Fruit fly (Drosophila melanogaster): Measurements from ENCODE around the gene CG34437.

The CG34437 gene

dm6 chr3R:28330266-28331125 lies 47.0 kb downstream of the CG34437 start (continued):
- TF ChIP-seq B-H2 (GFP tag; optimal IDR thresholded peaks at IDR 0.05) (no peak), CG1832 (GFP tag; optimal IDR thresholded peaks at IDR 0.05) (peak; percentile 62), nmo (GFP tag; optimal IDR thresholded peaks at IDR 0.05) (no peak), CG8478 (optimal IDR thresholded peaks at IDR 0.05) (no peak), repo (GFP tag; optimal IDR thresholded peaks at IDR 0.05) (no peak), sqz (GFP tag; optimal IDR thresholded peaks at IDR 0.05) (no peak), peb (GFP tag; IDR thresholded peaks at IDR 0.05) (no peak), mam (GFP tag; optimal IDR thresholded peaks at IDR 0.05) (no peak), nerfin-2 (GFP tag; IDR thresholded peaks at IDR 0.05; ENCODE audit: partially characterized antibody) (no peak), toy (GFP tag; IDR thresholded peaks at IDR 0.05) (no peak), CG14710 (tag; optimal IDR thresholded peaks at IDR 0.05) (no peak), sr (GFP tag; IDR thresholded peaks at IDR 0.05) (no peak), HLH4C (GFP tag; IDR thresholded peaks at IDR 0.05; ENCODE audit: partially characterized antibody) (no peak), ERR (GFP tag; optimal IDR thresholded peaks at IDR 0.05) (no peak), TFAM (GFP tag; optimal IDR thresholded peaks at IDR 0.05) (no peak), z (GFP tag; IDR thresholded peaks at IDR 0.05) (no peak), Abd-B (GFP tag; optimal IDR thresholded peaks at IDR 0.05) (no peak), CG8924 (tag; optimal IDR thresholded peaks at IDR 0.05) (no peak), CG6854 (GFP tag; optimal IDR thresholded peaks at IDR 0.05) (no peak), CG17361 (GFP tag; IDR thresholded peaks at IDR 0.05) (no peak), Pdp1 (GFP tag; optimal IDR thresholded peaks at IDR 0.05) (peak in 1 of 2 experiments; percentile 50), Ptx1 (GFP tag; IDR thresholded peaks at IDR 0.05) (no peak), E2f2 (GFP tag; IDR thresholded peaks at IDR 0.05) (peak; percentile 61), ase (GFP tag; IDR thresholded peaks at IDR 0.05) (no peak), zf30C (GFP tag; optimal IDR thresholded peaks at IDR 0.05) (no peak), Ets97D (GFP tag; optimal IDR thresholded peaks at IDR 0.05) (no peak), CG15514 (GFP tag; optimal IDR thresholded peaks at IDR 0.05) (peak; percentile 12), Dek (tag; optimal IDR thresholded peaks at IDR 0.05) (no peak), CG34224 (GFP tag; IDR thresholded peaks at IDR 0.05; ENCODE audit: partially characterized antibody) (no peak; the same call in none of the 3 replicates), exex (tag; optimal IDR thresholded peaks at IDR 0.05) (peak; percentile 38), CG7556 (GFP tag; optimal IDR thresholded peaks at IDR 0.05) (no peak), slbo (GFP tag; IDR thresholded peaks at IDR 0.05) (no peak), CG9876 (GFP tag; optimal IDR thresholded peaks at IDR 0.05) (no peak), CG1602 (GFP tag; optimal IDR thresholded peaks at IDR 0.05) (no peak), prd (optimal IDR thresholded peaks at IDR 0.05) (no peak), prd (GFP tag; IDR thresholded peaks at IDR 0.05) (no peak), pita (GFP tag; optimal IDR thresholded peaks at IDR 0.05) (no peak), D19A (tag; optimal IDR thresholded peaks at IDR 0.05) (no peak), CG33213 (GFP tag; optimal IDR thresholded peaks at IDR 0.05) (no peak), Med (GFP tag) (peak; percentile 64), CG10431 (GFP tag; optimal IDR thresholded peaks at IDR 0.05) (no peak), gcm2 (GFP tag; optimal IDR thresholded peaks at IDR 0.05) (no peak), CG10366 (GFP tag; IDR thresholded peaks at IDR 0.05) (no peak), gsb-n (tag; optimal IDR thresholded peaks at IDR 0.05) (no peak), Hmr (GFP tag; optimal IDR thresholded peaks at IDR 0.05) (peak; percentile 25), lab (GFP tag; optimal IDR thresholded peaks at IDR 0.05) (peak; percentile 30), usp (GFP tag; optimal IDR thresholded peaks at IDR 0.05) (no peak), CG2199 (GFP tag; IDR thresholded peaks at IDR 0.05) (0 out of 3 replicates have a peak, but pooled peaks have one; percentile 52), Tbp (GFP tag; optimal IDR thresholded peaks at IDR 0.05) (no peak), eve (GFP tag; optimal IDR thresholded peaks at IDR 0.05) (no peak)

All from whole organism, embryonic.